Fruit fly (Drosophila melanogaster): ENCODE measurements around the gene CG4116.

DNA sequence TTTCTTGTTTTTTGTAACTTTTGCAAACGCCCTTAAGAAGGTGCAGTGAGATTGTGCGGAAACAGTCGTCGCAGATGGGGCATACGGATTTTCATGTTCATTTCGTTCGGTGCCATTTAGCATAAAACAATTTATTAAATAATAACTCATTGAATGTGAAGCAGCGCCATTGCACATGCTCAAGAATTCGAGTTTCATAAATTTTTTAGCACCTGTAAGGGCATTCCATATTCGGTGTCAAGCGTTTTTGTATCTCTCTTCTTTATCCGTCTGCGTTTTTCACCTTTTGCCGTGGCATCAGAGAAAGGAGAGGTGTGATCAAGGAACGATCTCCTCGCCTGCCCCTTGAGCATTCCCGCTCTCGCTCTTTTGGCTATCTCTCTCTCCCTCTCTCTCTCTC lies 14.1 kb downstream of the CG4116 start:
- TF ChIP-seq psq (optimal IDR thresholded peaks at IDR 0.05) (no peak), insv (optimal IDR thresholded peaks at IDR 0.05) (no peak)
